Worm (Caenorhabditis elegans): Measurements from ENCODE around the gene madf-1.

madf-1 gene

DNA sequence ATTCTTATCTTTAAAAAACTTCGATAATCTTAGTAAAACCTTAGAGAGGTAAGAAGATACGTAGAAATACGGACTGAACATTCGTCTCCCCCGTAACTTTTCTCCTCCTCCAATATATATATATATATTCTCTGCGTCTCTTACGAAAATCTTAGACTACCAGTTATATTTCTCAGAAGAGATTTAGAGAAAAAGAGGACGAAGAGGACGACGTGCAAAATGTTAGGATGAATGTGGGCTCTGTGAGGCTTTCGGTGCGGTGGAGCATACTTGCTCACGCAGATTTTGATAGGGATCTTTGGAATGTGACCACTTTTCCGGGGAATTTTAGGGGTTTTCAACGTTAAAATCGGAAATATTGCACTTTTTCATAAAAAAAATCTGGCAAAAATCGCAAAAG is 3.3 kb downstream of the madf-1 start (continued):
- no peak for TF ChIP-seq fos-1 (tag; optimal IDR thresholded peaks at IDR 0.05)
- TF ChIP-seq nhr-102 (tag; optimal IDR thresholded peaks at IDR 0.05), result no peak
- TF ChIP-seq lin-38 (GFP tag; IDR thresholded peaks at IDR 0.05), result peak; percentile 77
- peak; percentile 100 for TF ChIP-seq aha-1 (tag)
- no peak for TF ChIP-seq Y5F2A.4 (GFP tag; optimal IDR thresholded peaks at IDR 0.05)
- no peak for TF ChIP-seq lin-15B (tag; optimal IDR thresholded peaks at IDR 0.05)
- TF ChIP-seq attf-4 (tag; optimal IDR thresholded peaks at IDR 0.05), result no peak
- TF ChIP-seq nhr-42 (GFP tag; IDR thresholded peaks at IDR 0.05), result no peak
- no peak for TF ChIP-seq cey-2 (tag; optimal IDR thresholded peaks at IDR 0.05; ENCODE audit: borderline replicate concordance, insufficient read depth)
- no peak for TF ChIP-seq lin-29 (GFP tag; IDR thresholded peaks at IDR 0.05)
- peak; percentile 10 for TF ChIP-seq zip-2 (tag; optimal IDR thresholded peaks at IDR 0.05)
- TF ChIP-seq hlh-30 (tag; optimal IDR thresholded peaks at IDR 0.05; ENCODE audit: insufficient read depth), result peak; percentile 64
- TF ChIP-seq nhr-77 (tag; optimal IDR thresholded peaks at IDR 0.05), result no peak
- no peak for TF ChIP-seq unc-62 (GFP tag; optimal IDR thresholded peaks at IDR 0.05 in 1 of 2)
- no peak for TF ChIP-seq unc-62 (tag; optimal IDR thresholded peaks at IDR 0.05)
- TF ChIP-seq hmg-1.1 (GFP tag; IDR thresholded peaks at IDR 0.05), result peak; percentile 63
- TF ChIP-seq F44E2.7 (GFP tag; IDR thresholded peaks at IDR 0.05), result no peak
- TF ChIP-seq fkh-10 (GFP tag; optimal IDR thresholded peaks at IDR 0.05), result peak; percentile 42
- peak in 1 of 2 experiments; percentile 85 for TF ChIP-seq lsy-2 (tag; optimal IDR thresholded peaks at IDR 0.05)
- no peak for TF ChIP-seq vab-7 (GFP tag; IDR thresholded peaks at IDR 0.05)
- no peak for TF ChIP-seq D1046.2 (GFP tag; IDR thresholded peaks at IDR 0.05)
- no peak for TF ChIP-seq php-3 (GFP tag; IDR thresholded peaks at IDR 0.05)
- no peak for TF ChIP-seq ZK337.2 (GFP tag; IDR thresholded peaks at IDR 0.05)
- TF ChIP-seq arid-1 (GFP tag; conservative IDR thresholded peaks at IDR 0.05), result no peak
- TF ChIP-seq daf-19 (GFP tag; conservative IDR thresholded peaks at IDR 0.05), result no peak
- peak; percentile 18 for TF ChIP-seq nhr-6 (tag; optimal IDR thresholded peaks at IDR 0.05)
- no peak for TF ChIP-seq Y105C5A.15 (GFP tag; IDR thresholded peaks at IDR 0.05)
- no peak for TF ChIP-seq Y48G9A.11 (GFP tag; IDR thresholded peaks at IDR 0.05)
- peak; percentile 66 to 99 for TF ChIP-seq hif-1 (tag; optimal IDR thresholded peaks at IDR 0.05)
- no peak for TF ChIP-seq mdt-29 (GFP tag; IDR thresholded peaks at IDR 0.05)
- TF ChIP-seq nhr-10 (tag; optimal IDR thresholded peaks at IDR 0.05), result no peak
- TF ChIP-seq daf-8 (GFP tag; IDR thresholded peaks at IDR 0.05), result no peak
- no peak for TF ChIP-seq F10B5.3 (tag; optimal IDR thresholded peaks at IDR 0.05)
- no peak for TF ChIP-seq lin-1 (GFP tag; IDR thresholded peaks at IDR 0.05)
- TF ChIP-seq Y75B8A.6 (GFP tag; IDR thresholded peaks at IDR 0.05), result no peak
- TF ChIP-seq ceh-44 (GFP tag; IDR thresholded peaks at IDR 0.05), result no peak
- no peak for TF ChIP-seq tra-1 (GFP tag; IDR thresholded peaks at IDR 0.05)
- TF ChIP-seq snpc-4 (tag; optimal IDR thresholded peaks at IDR 0.05), result no peak
- TF ChIP-seq snpc-1.2 (GFP tag; IDR thresholded peaks at IDR 0.05), result no peak
- no peak for TF ChIP-seq tag-97 (GFP tag; IDR thresholded peaks at IDR 0.05)
- no peak for TF ChIP-seq ztf-11 (tag; optimal IDR thresholded peaks at IDR 0.05)
- no peak for TF ChIP-seq ceh-62 (tag; optimal IDR thresholded peaks at IDR 0.05)
- TF ChIP-seq mes-2 (tag; optimal IDR thresholded peaks at IDR 0.05; ENCODE audit: poor library complexity, severe bottlenecking), result no peak
- TF ChIP-seq nhr-41 (GFP tag; IDR thresholded peaks at IDR 0.05), result no peak
- no peak for TF ChIP-seq unc-130 (GFP tag; optimal IDR thresholded peaks at IDR 0.05)
- no peak for TF ChIP-seq F37D6.2 (tag; optimal IDR thresholded peaks at IDR 0.05)
- TF ChIP-seq saeg-2 (GFP tag; IDR thresholded peaks at IDR 0.05), result no peak
- no peak for TF ChIP-seq zag-1 (tag; optimal IDR thresholded peaks at IDR 0.05)
- TF ChIP-seq T20F7.1 (GFP tag; optimal IDR thresholded peaks at IDR 0.05), result peak; percentile 24
- TF ChIP-seq duxl-1 (tag; optimal IDR thresholded peaks at IDR 0.05; ENCODE audit: poor library complexity), result no peak
- TF ChIP-seq zip-11 (GFP tag; IDR thresholded peaks at IDR 0.05), result no peak
- TF ChIP-seq zfp-3 (GFP tag; conservative IDR thresholded peaks at IDR 0.05), result no peak
- TF ChIP-seq nhr-48 (tag; optimal IDR thresholded peaks at IDR 0.05), result no peak

All from whole organism, L4 larva.